Worm (Caenorhabditis elegans) whole organism, early embryonic: Measurements from ENCODE around the gene pelo-1.

Experiments
- B0310.2 ChIP-seq: sonication (generic microtip); optimal IDR thresholded peaks from 2 replicates; lab custom pipeline; 2016; ENCODE audit warnings: mild to moderate bottlenecking, missing genetic modification characterization, missing compliant biosample characterization
- ama-1 ChIP-seq: fragments of 150-350 bp; optimal IDR thresholded peaks from 2 replicates; lab custom pipeline; 2014
- ceh-13 ChIP-seq: fragments of 200-800 bp; sonication (Bioruptor generic); optimal IDR thresholded peaks from 2 replicates; lab custom pipeline; 2018; ENCODE audit warnings: mild to moderate bottlenecking, missing genetic modification characterization, missing compliant biosample characterization
- flt-1 ChIP-seq: fragments of 200-800 bp; sonication (Bioruptor generic); IDR thresholded peaks from 2 replicates; pipeline ENCODE4 v1.3.6; 2022; ENCODE audit warnings: missing genetic modification characterization, missing compliant biosample characterization
- hmg-4 ChIP-seq: fragments of 200-800 bp; sonication (Bioruptor generic); optimal IDR thresholded peaks from 2 replicates; lab custom pipeline; 2018; ENCODE audit warnings: mild to moderate bottlenecking, missing genetic modification characterization, missing compliant biosample characterization

- TF ChIP-seq ama-1 (lab: Kevin White, UChicago) (no peak), flt-1 (GFP tag; lab: Robert Waterston, UW) (no peak), ceh-13 (no peak), B0310.2 (no peak), hmg-4 (GFP tag; lab: Kevin White, UChicago) (no peak)
These were observed 9.5 kb downstream of the pelo-1 start for ce11 chrIII:4194349-4195110.
